Fruit fly (Drosophila melanogaster) whole organism, wandering third instar larva: ENCODE results near the gene CtBP.

ENCODE experiments used
- Hr78 ChIP-seq: fragments of >200 bp; optimal IDR thresholded peaks from 2 replicates; lab custom pipeline; 2017; ENCODE audit warnings: missing biosample characterization, missing genetic modification characterization
- OdsH ChIP-seq: fragments of 200-800 bp; sonication (Bioruptor generic); optimal IDR thresholded peaks from 2 replicates; lab custom pipeline; 2016; ENCODE audit warnings: missing biosample characterization, mild to moderate bottlenecking, missing genetic modification characterization
- Sp1 ChIP-seq: fragments of 200-800 bp; sonication (Bioruptor generic); optimal IDR thresholded peaks from 3 replicates; lab custom pipeline; 2019; ENCODE audit warnings: missing biosample characterization, mild to moderate bottlenecking, missing genetic modification characterization, moderate library complexity
- dsf ChIP-seq: sonication (Bioruptor generic); optimal IDR thresholded peaks from 2 replicates; lab custom pipeline; 2016; ENCODE audit warnings: missing biosample characterization, missing genetic modification characterization, borderline replicate concordance
- h ChIP-seq: fragments of 200-800 bp; sonication (Bioruptor generic); optimal IDR thresholded peaks from 3 replicates; lab custom pipeline; 2016; ENCODE audit warnings: missing biosample characterization, mild to moderate bottlenecking, missing genetic modification characterization
- psq ChIP-seq: fragments of 200-800 bp; sonication (Bioruptor generic); optimal IDR thresholded peaks from 3 replicates; lab custom pipeline; 2017; ENCODE audit warnings: missing biosample characterization, mild to moderate bottlenecking, missing genetic modification characterization, moderate library complexity
- sage ChIP-seq: fragments of 200-800 bp; sonication (Bioruptor generic); optimal IDR thresholded peaks from 2 replicates; lab custom pipeline; 2016; ENCODE audit warnings: missing biosample characterization, mild to moderate bottlenecking, missing genetic modification characterization
- usp ChIP-seq: fragments of >200 bp; optimal IDR thresholded peaks from 2 replicates; lab custom pipeline; 2017; ENCODE audit warnings: missing biosample characterization, missing genetic modification characterization

- no peak for TF ChIP-seq psq
- no peak for TF ChIP-seq Sp1 (GFP tag; lab: Kevin White, UChicago)
- TF ChIP-seq sage (GFP tag; lab: Kevin White, UChicago) = no peak
- no peak for TF ChIP-seq dsf (GFP tag; lab: Kevin White, UChicago)
- no peak for TF ChIP-seq OdsH
- TF ChIP-seq usp (GFP tag; lab: Kevin White, UChicago) = no peak
- TF ChIP-seq Hr78 (GFP tag; lab: Kevin White, UChicago) = no peak
- no peak for TF ChIP-seq h (GFP tag; lab: Kevin White, UChicago)
These were observed 2.9 kb downstream of the CtBP start for dm6 chr3R:13014168-13014881.
